Worm (Caenorhabditis elegans) whole organism, midembryonic: Measurements from ENCODE around the gene sra-10.
A peak's percentile ranks its signal among the peaks of the same experiment; 100 is the strongest.

Experiments
- T22C8.4 ChIP-seq: fragments of 200-800 bp; sonication (Bioruptor generic); IDR thresholded peaks from 2 replicates; pipeline ENCODE4 v1.3.6; 2022; ENCODE audit warnings: missing genetic modification characterization, missing compliant biosample characterization
- cog-1 ChIP-seq: sonication (generic microtip); optimal IDR thresholded peaks from 2 replicates; lab custom pipeline; 2016; ENCODE audit warnings: missing genetic modification characterization, missing compliant biosample characterization
- flt-1 ChIP-seq: fragments of 200-800 bp; sonication (Bioruptor generic); IDR thresholded peaks from 2 replicates; pipeline ENCODE4 v1.3.6; 2022; ENCODE audit warnings: missing genetic modification characterization, missing compliant biosample characterization
- klf-2 ChIP-seq: fragments of 200-800 bp; sonication (Bioruptor generic); conservative IDR thresholded peaks from 2 replicates; pipeline ENCODE4 v1.3.6; 2022; ENCODE audit warnings: missing genetic modification reagents, missing genetic modification characterization, missing compliant biosample characterization
- med-1 ChIP-seq: sonication (generic microtip); optimal IDR thresholded peaks from 2 replicates; lab custom pipeline; 2017; ENCODE audit warnings: missing genetic modification characterization, mild to moderate bottlenecking, missing compliant biosample characterization, antibody characterized with exemption, missing genetic modification reagents; ENCODE audit not compliant: insufficient read depth
- ref-1 ChIP-seq: fragments of 200-800 bp; sonication (Bioruptor generic); conservative IDR thresholded peaks from 2 replicates; pipeline ENCODE4 v1.3.6; 2022; ENCODE audit warnings: missing genetic modification reagents, missing genetic modification characterization, missing compliant biosample characterization
- tab-1 ChIP-seq: fragments of 200-800 bp; sonication (Bioruptor generic); IDR thresholded peaks from 2 replicates; pipeline ENCODE4 v1.3.6; 2022; ENCODE audit warnings: missing genetic modification characterization, missing compliant biosample characterization
- ztf-23 ChIP-seq: fragments of 200-800 bp; sonication (Bioruptor generic); IDR thresholded peaks from 2 replicates; pipeline ENCODE4 v1.3.6; 2022; ENCODE audit warnings: missing genetic modification reagents, missing genetic modification characterization, missing compliant biosample characterization
- ztf-29 ChIP-seq: fragments of 200-800 bp; sonication (Bioruptor generic); IDR thresholded peaks from 2 replicates; pipeline ENCODE4 v1.3.6; 2022; ENCODE audit warnings: missing genetic modification reagents, missing genetic modification characterization, missing compliant biosample characterization

sra-10 gene

ce11 chrII:10859359-10859758, 35.5 kb downstream of the sra-10 start:
- TF ChIP-seq cog-1 (tag; lab: Kevin White, UChicago) (no peak), med-1 (GFP tag; lab: Kevin White, UChicago) (no peak), ztf-23 (no peak), tab-1 (GFP tag; lab: Robert Waterston, UW) (no peak), klf-2 (GFP tag; lab: Robert Waterston, UW) (no peak), ztf-29 (GFP tag; lab: Robert Waterston, UW) (no peak), ref-1 (GFP tag; lab: Robert Waterston, UW) (no peak), T22C8.4 (GFP tag; lab: Robert Waterston, UW) (no peak), flt-1 (GFP tag; lab: Robert Waterston, UW) (no peak)

DNA sequence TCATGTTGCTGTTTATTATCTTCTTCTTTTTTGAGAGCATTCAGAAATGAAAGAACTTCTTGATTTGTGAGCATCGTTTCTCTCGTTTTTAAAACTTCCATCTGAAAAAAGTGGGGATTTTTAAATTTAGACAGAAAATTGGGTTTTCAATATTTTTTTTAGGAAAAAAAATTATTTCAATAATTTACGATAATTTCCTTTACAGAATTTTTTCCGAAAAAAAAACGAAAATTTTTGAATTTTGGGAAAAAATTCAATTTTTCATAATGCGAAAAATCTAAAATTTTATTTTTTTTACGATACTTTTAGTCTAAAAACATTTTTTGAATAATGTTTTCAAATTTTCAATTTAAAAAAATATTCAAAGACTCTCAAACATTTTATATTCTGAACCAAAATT, 37.8 kb downstream of the sra-10 start, which contains the start of gene M106.7:
Gene M106.7 (minus strand): TSS at position 101 of the 400 bp plus-strand sequence.
- TF ChIP-seq ztf-29 (GFP tag; lab: Robert Waterston, UW) (no peak), ztf-23 (no peak), flt-1 (GFP tag; lab: Robert Waterston, UW) (no peak)

DNA sequence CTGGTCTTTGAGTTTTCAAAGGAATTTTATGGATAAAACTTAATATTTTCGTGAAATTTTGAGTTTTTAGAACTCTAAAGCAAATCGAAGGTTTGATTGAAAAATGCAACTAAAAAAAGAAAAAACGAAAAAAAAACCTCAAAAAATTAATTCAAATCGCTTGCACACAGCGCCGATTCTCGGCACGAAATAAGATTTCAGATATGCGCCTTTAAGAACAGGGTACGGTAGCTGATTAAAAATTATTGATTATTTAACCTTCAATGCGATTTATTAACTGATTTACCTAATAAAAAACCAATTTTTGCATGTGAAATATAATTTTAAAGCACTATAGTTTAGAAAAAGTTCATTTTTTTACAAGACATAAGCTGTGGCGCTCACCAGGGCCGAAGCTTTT, 42.0 kb downstream of the sra-10 start:
- no peak for TF ChIP-seq ztf-23
- no peak for TF ChIP-seq ztf-29 (GFP tag; lab: Robert Waterston, UW)
- no peak for TF ChIP-seq tab-1 (GFP tag; lab: Robert Waterston, UW)
- TF ChIP-seq cog-1 (tag; lab: Kevin White, UChicago): no peak
- no peak for TF ChIP-seq T22C8.4 (GFP tag; lab: Robert Waterston, UW)
- TF ChIP-seq klf-2 (GFP tag; lab: Robert Waterston, UW): no peak
- TF ChIP-seq med-1 (GFP tag; lab: Kevin White, UChicago): no peak
- no peak for TF ChIP-seq ref-1 (GFP tag; lab: Robert Waterston, UW)
- TF ChIP-seq flt-1 (GFP tag; lab: Robert Waterston, UW): no peak

DNA sequence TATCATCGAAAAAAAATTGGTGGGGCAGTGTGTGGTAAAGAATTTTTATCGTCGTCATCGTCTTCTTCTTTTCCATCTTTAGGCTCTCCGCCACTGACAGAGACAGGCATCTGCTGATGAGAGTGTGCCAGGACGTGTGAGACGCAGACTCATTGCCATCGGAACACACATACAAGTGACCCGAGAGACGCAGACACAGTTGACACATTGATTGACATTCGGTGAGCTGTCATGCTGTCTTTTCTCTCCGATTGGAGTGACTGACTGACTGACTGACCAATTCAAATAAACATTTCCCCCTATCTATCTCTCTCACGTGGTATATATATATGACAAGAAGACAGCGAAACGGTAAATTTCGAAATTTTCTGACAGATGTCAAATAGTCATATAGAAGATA, 43.8 kb downstream of the sra-10 start:
- TF ChIP-seq cog-1 (tag; lab: Kevin White, UChicago) (peak; percentile 68), tab-1 (GFP tag; lab: Robert Waterston, UW) (no peak)

- TF ChIP-seq ztf-23 (no peak), ref-1 (GFP tag; lab: Robert Waterston, UW) (no peak), ztf-29 (GFP tag; lab: Robert Waterston, UW) (no peak), flt-1 (GFP tag; lab: Robert Waterston, UW) (no peak)
These were observed 45.0 kb downstream of the sra-10 start, which contains the start of gene M106.2 for ce11 chrII:10849903-10850302. M106.2 (minus strand) TSS chrII:10850003.

- no peak for TF ChIP-seq tab-1 (GFP tag; lab: Robert Waterston, UW)
- no peak for TF ChIP-seq cog-1 (tag; lab: Kevin White, UChicago)
- TF ChIP-seq ref-1 (GFP tag; lab: Robert Waterston, UW): no peak
- no peak for TF ChIP-seq ztf-29 (GFP tag; lab: Robert Waterston, UW)
- TF ChIP-seq ztf-23: no peak
- no peak for TF ChIP-seq klf-2 (GFP tag; lab: Robert Waterston, UW)
- no peak for TF ChIP-seq T22C8.4 (GFP tag; lab: Robert Waterston, UW)
- no peak for TF ChIP-seq med-1 (GFP tag; lab: Kevin White, UChicago)
- no peak for TF ChIP-seq flt-1 (GFP tag; lab: Robert Waterston, UW)
These were observed 47.8 kb downstream of the sra-10 start for ce11 chrII:10847057-10847456.

DNA sequence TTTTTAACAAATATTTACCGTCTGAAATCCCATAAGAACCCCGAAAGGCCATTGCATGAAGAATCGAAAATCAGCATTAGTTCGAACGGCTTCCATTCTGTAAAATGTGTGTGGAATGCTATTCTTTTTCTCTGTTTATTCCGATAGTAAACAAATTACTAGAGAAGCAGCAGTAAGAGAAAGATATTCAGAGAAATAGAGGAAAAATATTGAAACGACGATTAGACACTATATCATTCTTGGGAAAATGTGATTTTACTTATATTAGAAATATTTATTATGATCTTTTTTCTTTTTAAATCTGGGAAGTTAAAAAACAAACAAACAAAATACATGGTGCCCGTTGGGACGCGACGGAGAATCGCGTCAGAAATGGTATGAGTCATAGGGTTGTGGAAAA, 51.4 kb downstream of the sra-10 start, which contains the start of gene M106.8:
Gene M106.8 (minus strand): TSS at position 101 of the 400 bp plus-strand sequence.
- TF ChIP-seq ztf-29 (GFP tag; lab: Robert Waterston, UW) (no peak), ref-1 (GFP tag; lab: Robert Waterston, UW) (no peak), med-1 (GFP tag; lab: Kevin White, UChicago) (no peak), cog-1 (tag; lab: Kevin White, UChicago) (no peak), ztf-23 (no peak), flt-1 (GFP tag; lab: Robert Waterston, UW) (no peak), T22C8.4 (GFP tag; lab: Robert Waterston, UW) (no peak), tab-1 (GFP tag; lab: Robert Waterston, UW) (no peak), klf-2 (GFP tag; lab: Robert Waterston, UW) (no peak)
